Fruit fly (Drosophila melanogaster) whole organism, embryonic: ENCODE data around the gene Mgat3.

Experiments used
- Aef1 ChIP-seq: fragments of 200-800 bp; sonication (Bioruptor generic); IDR thresholded peaks from 3 replicates; pipeline ENCODE4 v1.3.6; 2022; ENCODE audit warnings: missing biosample characterization, missing genetic modification characterization
- Atf-2 ChIP-seq: fragments of 200-800 bp; sonication (Bioruptor generic); optimal IDR thresholded peaks from 2 replicates; lab custom pipeline; 2016; ENCODE audit warnings: missing biosample characterization, missing genetic modification characterization
- CG10654 ChIP-seq: fragments of 200-800 bp; sonication (Bioruptor generic); optimal IDR thresholded peaks from 2 replicates; lab custom pipeline; 2016; ENCODE audit warnings: missing biosample characterization, missing genetic modification characterization
- CG10979 ChIP-seq: fragments of 200-800 bp; sonication (Bioruptor generic); optimal IDR thresholded peaks from 2 replicates; lab custom pipeline; 2018; ENCODE audit warnings: missing biosample characterization, mild to moderate bottlenecking, missing genetic modification characterization, moderate library complexity
- CG11695 ChIP-seq: fragments of 200-800 bp; sonication (Bioruptor generic); IDR thresholded peaks from 3 replicates; pipeline ENCODE4 v1.3.6; 2022; ENCODE audit warnings: missing biosample characterization, missing genetic modification characterization
- CG1233 ChIP-seq: fragments of 200-800 bp; sonication (Bioruptor generic); optimal IDR thresholded peaks from 4 replicates; lab custom pipeline; 2018; ENCODE audit warnings: missing biosample characterization, mild to moderate bottlenecking, missing genetic modification characterization
- CG12391 ChIP-seq: fragments of 200-800 bp; sonication (Bioruptor generic); optimal IDR thresholded peaks from 3 replicates; lab custom pipeline; 2018; ENCODE audit warnings: missing biosample characterization, mild to moderate bottlenecking, missing genetic modification characterization, moderate library complexity
- CG12942 ChIP-seq: fragments of 200-800 bp; sonication (Bioruptor generic); optimal IDR thresholded peaks from 3 replicates; lab custom pipeline; 2016; ENCODE audit warnings: missing biosample characterization, missing genetic modification characterization
- CG14441 ChIP-seq: fragments of 200-800 bp; sonication (Bioruptor generic); IDR thresholded peaks from 2 replicates; pipeline ENCODE4 v1.3.6; 2022; ENCODE audit warnings: missing biosample characterization, missing genetic modification characterization
- CG15601 ChIP-seq: fragments of 200-800 bp; sonication (Bioruptor generic); optimal IDR thresholded peaks from 3 replicates; lab custom pipeline; 2019; ENCODE audit warnings: missing biosample characterization, mild to moderate bottlenecking, missing genetic modification characterization, moderate library complexity
- CG18262 ChIP-seq: fragments of 200-800 bp; optimal IDR thresholded peaks from 3 replicates; lab custom pipeline; 2019; ENCODE audit warnings: missing biosample characterization, mild to moderate bottlenecking, missing genetic modification characterization, moderate library complexity
- CG2199 ChIP-seq: fragments of 200-800 bp; sonication (Bioruptor generic); IDR thresholded peaks from 3 replicates; pipeline ENCODE4 v1.3.6; 2022; ENCODE audit warnings: missing biosample characterization, missing genetic modification characterization
- CG3163 ChIP-seq: fragments of 200-800 bp; sonication (Bioruptor generic); optimal IDR thresholded peaks from 3 replicates; lab custom pipeline; 2016; ENCODE audit warnings: missing biosample characterization, missing genetic modification characterization
- CG33213 ChIP-seq: fragments of 200-800 bp; sonication (Bioruptor generic); optimal IDR thresholded peaks from 3 replicates; lab custom pipeline; 2016; ENCODE audit warnings: missing biosample characterization, missing genetic modification characterization
- CG34224 ChIP-seq: fragments of 200-800 bp; sonication (Bioruptor generic); IDR thresholded peaks from 3 replicates; pipeline ENCODE4 v1.3.6; 2022; ENCODE audit warnings: missing biosample characterization, missing genetic modification characterization; ENCODE audit not compliant: partially characterized antibody
- CG42726 ChIP-seq: fragments of 200-800 bp; sonication (Bioruptor generic); IDR thresholded peaks from 2 replicates; pipeline ENCODE4 v1.3.6; 2022; ENCODE audit warnings: missing biosample characterization, missing genetic modification characterization; ENCODE audit not compliant: partially characterized antibody
- CG4707 ChIP-seq: fragments of 200-800 bp; sonication (Bioruptor generic); optimal IDR thresholded peaks from 2 replicates; lab custom pipeline; 2018; ENCODE audit warnings: missing biosample characterization, mild to moderate bottlenecking, missing genetic modification characterization, moderate library complexity
- CG4730 ChIP-seq: fragments of 200-800 bp; sonication (Bioruptor generic); IDR thresholded peaks from 2 replicates; pipeline ENCODE4 v1.3.6; 2022; ENCODE audit warnings: missing biosample characterization, missing genetic modification characterization
- CG7745 ChIP-seq: fragments of 200-800 bp; sonication (Bioruptor generic); optimal IDR thresholded peaks from 2 replicates; lab custom pipeline; 2018; ENCODE audit warnings: missing biosample characterization, mild to moderate bottlenecking, missing genetic modification characterization, moderate library complexity
- CG9215 ChIP-seq: fragments of 200-800 bp; sonication (Bioruptor generic); IDR thresholded peaks from 2 replicates; pipeline ENCODE4 v1.3.6; 2022; ENCODE audit warnings: missing biosample characterization, missing genetic modification characterization
- CkIIα-i1 ChIP-seq: fragments of 200-800 bp; sonication (Bioruptor generic); IDR thresholded peaks from 2 replicates; pipeline ENCODE4 v1.3.6; 2022; ENCODE audit warnings: missing biosample characterization, missing genetic modification characterization
- CoRest ChIP-seq: fragments of 200-800 bp; sonication (Bioruptor generic); optimal IDR thresholded peaks from 3 replicates; lab custom pipeline; 2018; ENCODE audit warnings: missing biosample characterization, mild to moderate bottlenecking, missing genetic modification characterization, moderate library complexity
- D19B ChIP-seq: fragments of 200-800 bp; sonication (Bioruptor generic); optimal IDR thresholded peaks from 2 replicates; lab custom pipeline; 2017; ENCODE audit warnings: missing biosample characterization, mild to moderate bottlenecking, missing genetic modification characterization
- Dp ChIP-seq: fragments of 200-800 bp; sonication (Bioruptor generic); optimal IDR thresholded peaks from 2 replicates; lab custom pipeline; 2018; ENCODE audit warnings: missing biosample characterization, mild to moderate bottlenecking, missing genetic modification characterization, moderate library complexity
- E2f1 ChIP-seq: fragments of 200-800 bp; sonication (Bioruptor generic); IDR thresholded peaks from 2 replicates; pipeline ENCODE4 v1.3.6; 2022; ENCODE audit warnings: missing biosample characterization, missing genetic modification characterization
- H2.0 ChIP-seq: fragments of 200-800 bp; sonication (Bioruptor generic); IDR thresholded peaks from 2 replicates; pipeline ENCODE4 v1.3.6; 2022; ENCODE audit warnings: missing biosample characterization, missing genetic modification characterization
- Hmr ChIP-seq: fragments of 200-800 bp; sonication (Bioruptor generic); optimal IDR thresholded peaks from 3 replicates; lab custom pipeline; 2017; ENCODE audit warnings: mild to moderate bottlenecking, missing biosample characterization, missing genetic modification reagents, missing genetic modification characterization
- Hmx ChIP-seq: fragments of 200-800 bp; sonication (Bioruptor generic); optimal IDR thresholded peaks from 2 replicates; lab custom pipeline; 2016; ENCODE audit warnings: missing biosample characterization, missing genetic modification characterization
- Oaz ChIP-seq: fragments of 200-800 bp; sonication (Bioruptor generic); IDR thresholded peaks from 2 replicates; pipeline ENCODE4 v1.3.6; 2022; ENCODE audit warnings: missing biosample characterization, missing genetic modification characterization
- TFAM ChIP-seq: fragments of 200-800 bp; sonication (Bioruptor generic); optimal IDR thresholded peaks from 2 replicates; lab custom pipeline; 2017; ENCODE audit warnings: missing biosample characterization, missing genetic modification characterization, inconsistent platforms
- Tbp ChIP-seq: fragments of >200 bp; optimal IDR thresholded peaks from 2 replicates; lab custom pipeline; 2018; ENCODE audit warnings: missing biosample characterization, missing genetic modification characterization
- ac ChIP-seq: fragments of 200-800 bp; sonication (Bioruptor generic); optimal IDR thresholded peaks from 3 replicates; lab custom pipeline; 2017; ENCODE audit warnings: missing biosample characterization, mild to moderate bottlenecking, missing genetic modification characterization
- cato ChIP-seq: fragments of 200-800 bp; sonication (Bioruptor generic); optimal IDR thresholded peaks from 2 replicates; lab custom pipeline; 2016; ENCODE audit warnings: missing biosample characterization, missing genetic modification characterization, borderline replicate concordance
- chif ChIP-seq, 2 experiments: fragments of 200-800 bp; sonication (Bioruptor generic); optimal IDR thresholded peaks; 3 replicates each; lab custom pipeline; 2016; ENCODE audit warnings: missing biosample characterization in 2 of 2, missing genetic modification characterization in 2 of 2
- chn ChIP-seq: fragments of 200-800 bp; sonication (Bioruptor generic); optimal IDR thresholded peaks from 2 replicates; lab custom pipeline; 2016; ENCODE audit warnings: missing biosample characterization, missing genetic modification characterization
- da ChIP-seq: fragments of 200-800 bp; sonication (Bioruptor generic); optimal IDR thresholded peaks from 2 replicates; lab custom pipeline; 2016; ENCODE audit warnings: missing biosample characterization, missing genetic modification characterization
- dimm ChIP-seq: fragments of 200-800 bp; sonication (Bioruptor generic); IDR thresholded peaks from 2 replicates; pipeline ENCODE4 v1.3.6; 2022; ENCODE audit warnings: missing biosample characterization, missing genetic modification characterization
- ems ChIP-seq: fragments of 200-800 bp; sonication (Bioruptor generic); optimal IDR thresholded peaks from 3 replicates; lab custom pipeline; 2016; ENCODE audit warnings: missing biosample characterization, missing genetic modification characterization
- jing ChIP-seq: fragments of 200-800 bp; sonication (Bioruptor generic); optimal IDR thresholded peaks from 2 replicates; lab custom pipeline; 2018; ENCODE audit warnings: missing biosample characterization, mild to moderate bottlenecking, missing genetic modification characterization
- jumu ChIP-seq: fragments of 200-800 bp; sonication (Bioruptor generic); optimal IDR thresholded peaks from 3 replicates; lab custom pipeline; 2016; ENCODE audit warnings: missing biosample characterization, missing genetic modification characterization
- peb ChIP-seq: fragments of 200-800 bp; sonication (Bioruptor generic); IDR thresholded peaks from 2 replicates; pipeline ENCODE4 v1.3.6; 2022; ENCODE audit warnings: missing biosample characterization, missing genetic modification characterization
- pfk ChIP-seq: fragments of 200-800 bp; sonication (Bioruptor generic); optimal IDR thresholded peaks from 2 replicates; lab custom pipeline; 2018; ENCODE audit warnings: missing biosample characterization, mild to moderate bottlenecking, missing genetic modification characterization, moderate library complexity
- pita ChIP-seq: fragments of 200-800 bp; sonication (Bioruptor generic); optimal IDR thresholded peaks from 2 replicates; lab custom pipeline; 2017; ENCODE audit warnings: missing biosample characterization, mild to moderate bottlenecking, missing genetic modification characterization
- sc ChIP-seq, 3 experiments: fragments of >200 bp in 2 of 3; fragments of 200-800 bp in 1 of 3; sonication (Bioruptor generic) in 1 of 3; optimal IDR thresholded peaks; 2 replicates in 2 of 3; 3 replicates in 1 of 3; lab custom pipeline; 2017; ENCODE audit warnings: mild to moderate bottlenecking in 1 of 3, missing biosample characterization in 1 of 3, missing genetic modification characterization in 1 of 3, missing genetic modification reagents in 1 of 3
- sens ChIP-seq: fragments of 200-800 bp; sonication (Bioruptor generic); peaks from one replicate; lab custom pipeline; 2016; ENCODE audit warnings: missing biosample characterization, missing genetic modification characterization
- sr ChIP-seq: fragments of 200-800 bp; sonication (Bioruptor generic); IDR thresholded peaks from 3 replicates; pipeline ENCODE4 v1.3.6; 2022; ENCODE audit warnings: missing biosample characterization, missing genetic modification characterization
- trh ChIP-seq: fragments of 200-800 bp; sonication (Bioruptor generic); optimal IDR thresholded peaks from 2 replicates; lab custom pipeline; 2016; ENCODE audit warnings: missing biosample characterization, missing genetic modification characterization
- z ChIP-seq: fragments of 200-800 bp; sonication (Bioruptor generic); IDR thresholded peaks from 3 replicates; pipeline ENCODE4 v1.3.6; 2022; ENCODE audit warnings: missing biosample characterization, missing genetic modification characterization
- zen ChIP-seq: fragments of 200-800 bp; sonication (Bioruptor generic); optimal IDR thresholded peaks from 3 replicates; lab custom pipeline; 2018; ENCODE audit warnings: missing biosample characterization, mild to moderate bottlenecking, missing genetic modification characterization, moderate library complexity
- zf30C ChIP-seq: fragments of 200-800 bp; sonication (Bioruptor generic); optimal IDR thresholded peaks from 3 replicates; lab custom pipeline; 2018; ENCODE audit warnings: missing biosample characterization, mild to moderate bottlenecking, missing genetic modification characterization

The Mgat3 gene

dm6 chr2L:13203437-13204137 lies 21.2 kb upstream of the Mgat3 start, which contains the start of gene Pect (continued):
- TF ChIP-seq CG2199 (GFP tag; lab: Robert Waterston, UW) (0 out of 3 replicates have a peak, but pooled peaks have one; percentile 54), trh (GFP tag; lab: Kevin White, UChicago) (no peak), chn (GFP tag; lab: Kevin White, UChicago) (no peak), CG12942 (GFP tag; lab: Kevin White, UChicago) (no peak), CG3163 (GFP tag; lab: Kevin White, UChicago) (no peak), da (GFP tag; lab: Kevin White, UChicago) (no peak), ac (GFP tag; lab: Kevin White, UChicago) (no peak), jing (no peak), CG10654 (GFP tag; lab: Kevin White, UChicago) (no peak), sc (optimal IDR thresholded peaks at IDR 0.05; lab: Kevin White, UChicago) (no peak), sc (GFP tag; optimal IDR thresholded peaks at IDR 0.05; lab: Kevin White, UChicago) (no peak), peb (GFP tag; lab: Robert Waterston, UW) (no peak), CG4707 (peak; percentile 44), CG42726 (GFP tag; lab: Robert Waterston, UW) (no peak), jumu (GFP tag; lab: Kevin White, UChicago) (no peak), CG10979 (no peak), chif (GFP tag; optimal IDR thresholded peaks at IDR 0.05; lab: Kevin White, UChicago) (no peak), Dp (GFP tag; lab: Kevin White, UChicago) (peak; percentile 10), zf30C (GFP tag; lab: Kevin White, UChicago) (no peak), z (GFP tag; lab: Robert Waterston, UW) (peak; percentile 77), Atf-2 (GFP tag; lab: Kevin White, UChicago) (no peak), CG33213 (GFP tag; lab: Kevin White, UChicago) (peak; percentile 0), sr (GFP tag; lab: Robert Waterston, UW) (no peak), D19B (no peak), zen (tag; lab: Kevin White, UChicago) (no peak), Hmx (GFP tag; lab: Kevin White, UChicago) (no peak), CG9215 (GFP tag; lab: Robert Waterston, UW) (no peak), Aef1 (GFP tag; lab: Robert Waterston, UW) (no peak), dimm (GFP tag; lab: Robert Waterston, UW) (no peak), TFAM (no peak), Oaz (no peak), pfk (GFP tag; lab: Kevin White, UChicago) (peak; percentile 5), CG11695 (no peak), ems (GFP tag; lab: Kevin White, UChicago) (no peak), CG15601 (tag; lab: Kevin White, UChicago) (no peak), Tbp (GFP tag; lab: Kevin White, UChicago) (no peak), cato (no peak), CkIIα-i1 (GFP tag; lab: Robert Waterston, UW) (no peak), CoRest (tag; lab: Kevin White, UChicago) (peak; percentile 58), Hmr (GFP tag; lab: Kevin White, UChicago) (peak; percentile 6), CG7745 (tag; lab: Kevin White, UChicago) (no peak), CG1233 (GFP tag; lab: Kevin White, UChicago) (no peak), sens (GFP tag; lab: Kevin White, UChicago) (peak; percentile 6), CG34224 (GFP tag; lab: Robert Waterston, UW) (peak; percentile 32; the same call in 1 of the 3 replicates), CG14441 (no peak), pita (GFP tag; lab: Kevin White, UChicago) (no peak), E2f1 (GFP tag; lab: Robert Waterston, UW) (peak; percentile 54; the same call in 1 of the 2 replicates), CG4730 (GFP tag; lab: Robert Waterston, UW) (no peak), CG18262 (tag; lab: Kevin White, UChicago) (no peak), H2.0 (GFP tag; lab: Robert Waterston, UW) (no peak), CG12391 (peak; percentile 63)
